Fruit fly (Drosophila melanogaster): Measurements from ENCODE around the gene CG7384.

CG7384 gene

DNA sequence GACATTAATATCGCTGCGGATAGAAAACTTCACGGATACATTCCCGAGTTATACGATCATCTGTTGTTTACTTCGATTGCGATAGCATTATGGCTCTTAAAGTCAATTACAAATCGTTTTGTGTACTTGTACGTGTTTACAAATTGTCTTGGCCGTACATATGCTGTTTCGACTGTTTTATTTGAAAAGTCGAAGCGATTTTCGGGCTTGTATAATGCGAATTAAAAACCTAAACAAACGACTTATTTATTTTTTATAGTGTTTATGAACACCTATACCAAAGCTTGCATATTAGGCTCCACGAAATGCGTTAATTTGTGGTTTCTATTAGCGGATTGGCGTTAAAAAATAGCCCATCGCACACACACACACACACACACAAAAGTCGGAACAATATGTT lies 38.0 kb downstream of the CG7384 start (continued):
- TF ChIP-seq CG2678 (tag; optimal IDR thresholded peaks at IDR 0.05) (peak; percentile 37), Abd-B (GFP tag; optimal IDR thresholded peaks at IDR 0.05) (no peak), Ada2b (GFP tag; IDR thresholded peaks at IDR 0.05) (no peak), Pdp1 (GFP tag; optimal IDR thresholded peaks at IDR 0.05) (peak in 1 of 2 experiments; percentile 14), Bteb2 (GFP tag; optimal IDR thresholded peaks at IDR 0.05) (no peak), Asciz (GFP tag; optimal IDR thresholded peaks at IDR 0.05) (peak; percentile 4), unpg (GFP tag; optimal IDR thresholded peaks at IDR 0.05) (peak; percentile 23), BEAF-32 (GFP tag; optimal IDR thresholded peaks at IDR 0.05) (no peak), CG6654 (GFP tag; optimal IDR thresholded peaks at IDR 0.05) (no peak), CG8290 (GFP tag; optimal IDR thresholded peaks at IDR 0.05) (no peak), CG8290 (tag; optimal IDR thresholded peaks at IDR 0.05) (peak in 1 of 2 experiments; percentile 3), bbx (GFP tag; IDR thresholded peaks at IDR 0.05; ENCODE audit: partially characterized antibody) (no peak), CG16813 (GFP tag; IDR thresholded peaks at IDR 0.05; ENCODE audit: partially characterized antibody) (no peak), her (GFP tag; optimal IDR thresholded peaks at IDR 0.05) (no peak), crc (GFP tag; optimal IDR thresholded peaks at IDR 0.05) (no peak), pzg (GFP tag; optimal IDR thresholded peaks at IDR 0.05) (no peak), CG6765 (GFP tag; optimal IDR thresholded peaks at IDR 0.05) (no peak), CG4730 (GFP tag; IDR thresholded peaks at IDR 0.05) (no peak), CG43689 (GFP tag; IDR thresholded peaks at IDR 0.05) (no peak), pita (GFP tag; optimal IDR thresholded peaks at IDR 0.05) (no peak), fd3F (GFP tag; optimal IDR thresholded peaks at IDR 0.05) (peak; percentile 13), CG1233 (GFP tag; optimal IDR thresholded peaks at IDR 0.05) (no peak), prd (optimal IDR thresholded peaks at IDR 0.05) (no peak), prd (GFP tag; IDR thresholded peaks at IDR 0.05) (no peak), sisA (GFP tag; IDR thresholded peaks at IDR 0.05) (no peak), CG17568 (GFP tag; optimal IDR thresholded peaks at IDR 0.05) (peak; percentile 5), Meics (GFP tag; optimal IDR thresholded peaks at IDR 0.05) (no peak), CG17328 (GFP tag; IDR thresholded peaks at IDR 0.05) (no peak), Awh (GFP tag; IDR thresholded peaks at IDR 0.05) (no peak), Fer1 (GFP tag; optimal IDR thresholded peaks at IDR 0.05) (peak; percentile 4), Oli (tag; optimal IDR thresholded peaks at IDR 0.05) (no peak), CG17802 (tag; optimal IDR thresholded peaks at IDR 0.05) (no peak), esg (GFP tag; conservative IDR thresholded peaks at IDR 0.05) (no peak), CG13296 (GFP tag; optimal IDR thresholded peaks at IDR 0.05) (peak; percentile 41), CG11560 (tag; IDR thresholded peaks at IDR 0.05) (no peak), CG10431 (GFP tag; optimal IDR thresholded peaks at IDR 0.05) (no peak), vvl (GFP tag; IDR thresholded peaks at IDR 0.05) (no peak), CoRest (tag; optimal IDR thresholded peaks at IDR 0.05) (no peak), CG30403 (GFP tag; optimal IDR thresholded peaks at IDR 0.05) (no peak), CG13424 (tag; optimal IDR thresholded peaks at IDR 0.05) (peak; percentile 10), Camta (GFP tag; optimal IDR thresholded peaks at IDR 0.05) (no peak), exex (tag; optimal IDR thresholded peaks at IDR 0.05) (no peak), fd102C (GFP tag; optimal IDR thresholded peaks at IDR 0.05) (no peak), CG2129 (GFP tag; IDR thresholded peaks at IDR 0.05; ENCODE audit: partially characterized antibody) (no peak), CG2199 (GFP tag; IDR thresholded peaks at IDR 0.05) (no peak), gcm2 (GFP tag; optimal IDR thresholded peaks at IDR 0.05) (no peak), lola (GFP tag; optimal IDR thresholded peaks at IDR 0.05) (no peak), sens (GFP tag) (peak; percentile 51), Sry-β (GFP tag; optimal IDR thresholded peaks at IDR 0.05) (no peak), CG3995 (GFP tag; optimal IDR thresholded peaks at IDR 0.05) (no peak), ken (GFP tag; IDR thresholded peaks at IDR 0.05) (no peak)
